Fruit fly (Drosophila melanogaster) whole organism, embryonic: ENCODE results near the gene east.

Experiments used
- Atf6 ChIP-seq: fragments of 200-800 bp; sonication (Bioruptor generic); IDR thresholded peaks from 2 replicates; pipeline ENCODE4 v1.3.6; 2022; ENCODE audit warnings: missing biosample characterization, missing genetic modification characterization
- BEAF-32 ChIP-seq: fragments of 200-800 bp; sonication (Bioruptor generic); optimal IDR thresholded peaks from 3 replicates; lab custom pipeline; 2017; ENCODE audit warnings: missing biosample characterization, missing genetic modification characterization, mild to moderate bottlenecking, moderate library complexity, missing genetic modification reagents
- CG10543 ChIP-seq: fragments of 200-800 bp; sonication (Bioruptor generic); optimal IDR thresholded peaks from 3 replicates; lab custom pipeline; 2017; ENCODE audit warnings: missing biosample characterization, mild to moderate bottlenecking, missing genetic modification characterization, moderate library complexity
- CG11093 ChIP-seq: fragments of 200-800 bp; sonication (Bioruptor generic); IDR thresholded peaks from 3 replicates; pipeline ENCODE4 v1.3.6; 2022; ENCODE audit warnings: missing biosample characterization, missing genetic modification characterization
- CG11560 ChIP-seq: fragments of 200-800 bp; sonication (Bioruptor generic); IDR thresholded peaks from 3 replicates; pipeline ENCODE4 v1.3.6; 2022; ENCODE audit warnings: missing biosample characterization, missing genetic modification characterization
- CG12104 ChIP-seq: fragments of 200-800 bp; sonication (Bioruptor generic); optimal IDR thresholded peaks from 3 replicates; lab custom pipeline; 2016; ENCODE audit warnings: missing biosample characterization, missing genetic modification characterization
- CG12219 ChIP-seq: fragments of 200-800 bp; sonication (Bioruptor generic); optimal IDR thresholded peaks from 3 replicates; lab custom pipeline; 2018; ENCODE audit warnings: missing biosample characterization, mild to moderate bottlenecking, missing genetic modification characterization
- CG13424 ChIP-seq: fragments of 200-800 bp; sonication (Bioruptor generic); optimal IDR thresholded peaks from 2 replicates; lab custom pipeline; 2019; ENCODE audit warnings: missing biosample characterization, mild to moderate bottlenecking, missing genetic modification characterization, moderate library complexity
- CG15011 ChIP-seq: fragments of 200-800 bp; sonication (Bioruptor generic); optimal IDR thresholded peaks from 3 replicates; lab custom pipeline; 2018; ENCODE audit warnings: missing biosample characterization, mild to moderate bottlenecking, missing genetic modification characterization
- CG15514 ChIP-seq: fragments of 200-800 bp; sonication (Bioruptor generic); optimal IDR thresholded peaks from 3 replicates; lab custom pipeline; 2017; ENCODE audit warnings: missing biosample characterization, missing genetic modification characterization, mild to moderate bottlenecking, moderate library complexity, missing genetic modification reagents
- CG1602 ChIP-seq: fragments of 200-800 bp; sonication (Bioruptor generic); optimal IDR thresholded peaks from 3 replicates; lab custom pipeline; 2016; ENCODE audit warnings: missing biosample characterization, missing genetic modification characterization
- CG16813 ChIP-seq: fragments of 200-800 bp; sonication (Bioruptor generic); IDR thresholded peaks from 3 replicates; pipeline ENCODE4 v1.3.6; 2022; ENCODE audit warnings: missing biosample characterization, missing genetic modification characterization; ENCODE audit not compliant: partially characterized antibody
- CG17328 ChIP-seq: fragments of 200-800 bp; sonication (Bioruptor generic); IDR thresholded peaks from 2 replicates; pipeline ENCODE4 v1.3.6; 2022; ENCODE audit warnings: missing biosample characterization, missing genetic modification characterization
- CG1832 ChIP-seq: fragments of 200-800 bp; sonication (Bioruptor generic); optimal IDR thresholded peaks from 2 replicates; lab custom pipeline; 2017; ENCODE audit warnings: missing biosample characterization, mild to moderate bottlenecking, missing genetic modification characterization, inconsistent platforms
- CG2875 ChIP-seq: fragments of 200-800 bp; sonication (Bioruptor generic); optimal IDR thresholded peaks from 2 replicates; lab custom pipeline; 2017; ENCODE audit warnings: missing biosample characterization, mild to moderate bottlenecking, missing genetic modification characterization, missing genetic modification reagents
- CG32772 ChIP-seq: fragments of 200-800 bp; sonication (Bioruptor generic); IDR thresholded peaks from 2 replicates; pipeline ENCODE4 v1.3.6; 2022; ENCODE audit warnings: missing biosample characterization, missing genetic modification characterization
- CG34376 ChIP-seq: fragments of 200-800 bp; sonication (Bioruptor generic); optimal IDR thresholded peaks from 2 replicates; lab custom pipeline; 2018; ENCODE audit warnings: missing biosample characterization, mild to moderate bottlenecking, missing genetic modification characterization
- CG42726 ChIP-seq: fragments of 200-800 bp; sonication (Bioruptor generic); IDR thresholded peaks from 2 replicates; pipeline ENCODE4 v1.3.6; 2022; ENCODE audit warnings: missing biosample characterization, missing genetic modification characterization; ENCODE audit not compliant: partially characterized antibody
- CG4617 ChIP-seq: fragments of 200-800 bp; sonication (Bioruptor generic); optimal IDR thresholded peaks from 3 replicates; lab custom pipeline; 2016; ENCODE audit warnings: missing biosample characterization, missing genetic modification characterization, borderline replicate concordance
- CG7372 ChIP-seq: fragments of 200-800 bp; sonication (Bioruptor generic); IDR thresholded peaks from 2 replicates; pipeline ENCODE4 v1.3.6; 2022; ENCODE audit warnings: missing biosample characterization, missing genetic modification characterization
- CG7839 ChIP-seq: fragments of 200-800 bp; sonication (Bioruptor generic); optimal IDR thresholded peaks from 3 replicates; lab custom pipeline; 2018; ENCODE audit warnings: missing biosample characterization, mild to moderate bottlenecking, missing genetic modification characterization, moderate library complexity
- CG8388 ChIP-seq: fragments of 200-800 bp; sonication (Bioruptor generic); optimal IDR thresholded peaks from 2 replicates; lab custom pipeline; 2019; ENCODE audit warnings: missing biosample characterization, mild to moderate bottlenecking, missing genetic modification characterization, moderate library complexity
- CG8765 ChIP-seq: fragments of 200-800 bp; sonication (Bioruptor generic); IDR thresholded peaks from 2 replicates; pipeline ENCODE4 v1.3.6; 2022; ENCODE audit warnings: missing biosample characterization, missing genetic modification characterization
- Chrac-16 ChIP-seq: fragments of 200-800 bp; sonication (Bioruptor generic); optimal IDR thresholded peaks from 3 replicates; lab custom pipeline; 2016; ENCODE audit warnings: missing biosample characterization, missing genetic modification characterization
- Deaf1 ChIP-seq: fragments of 200-800 bp; optimal IDR thresholded peaks from 3 replicates; lab custom pipeline; 2019; ENCODE audit warnings: missing biosample characterization, mild to moderate bottlenecking, missing genetic modification characterization, moderate library complexity
- Drgx ChIP-seq: fragments of 200-800 bp; sonication (Bioruptor generic); IDR thresholded peaks from 2 replicates; pipeline ENCODE4 v1.3.6; 2022; ENCODE audit warnings: missing biosample characterization, missing genetic modification characterization
- Elba2 ChIP-seq: fragments of 200-800 bp; sonication (Bioruptor generic); optimal IDR thresholded peaks from 3 replicates; lab custom pipeline; 2016; ENCODE audit warnings: missing biosample characterization, missing genetic modification characterization
- HLH54F ChIP-seq: fragments of 200-800 bp; sonication (Bioruptor generic); optimal IDR thresholded peaks from 3 replicates; lab custom pipeline; 2016; ENCODE audit warnings: missing biosample characterization, missing genetic modification characterization
- Hmx ChIP-seq: fragments of 200-800 bp; sonication (Bioruptor generic); optimal IDR thresholded peaks from 2 replicates; lab custom pipeline; 2016; ENCODE audit warnings: missing biosample characterization, missing genetic modification characterization
- Hr51 ChIP-seq, 2 experiments: fragments of 200-800 bp; sonication (Bioruptor generic); optimal IDR thresholded peaks; 2 replicates in 1 of 2; 3 replicates in 1 of 2; lab custom pipeline; 2016 to 2018; ENCODE audit warnings: missing biosample characterization in 2 of 2, missing genetic modification characterization in 2 of 2, mild to moderate bottlenecking in 1 of 2, moderate library complexity in 1 of 2
- Neu2 ChIP-seq: fragments of 200-800 bp; sonication (Bioruptor generic); optimal IDR thresholded peaks from 3 replicates; lab custom pipeline; 2016; ENCODE audit warnings: missing biosample characterization, missing genetic modification characterization, borderline replicate concordance
- Scr ChIP-seq: fragments of 200-800 bp; sonication (Bioruptor generic); IDR thresholded peaks from 2 replicates; pipeline ENCODE4 v1.3.6; 2022; ENCODE audit warnings: missing biosample characterization, missing genetic modification characterization; ENCODE audit not compliant: partially characterized antibody
- cg ChIP-seq: fragments of 200-800 bp; sonication (Bioruptor generic); optimal IDR thresholded peaks from 3 replicates; lab custom pipeline; 2019; ENCODE audit warnings: missing biosample characterization, mild to moderate bottlenecking, missing genetic modification characterization, moderate library complexity
- dati ChIP-seq: fragments of 200-800 bp; sonication (Bioruptor generic); IDR thresholded peaks from 2 replicates; pipeline ENCODE4 v1.3.6; 2022; ENCODE audit warnings: missing biosample characterization, missing genetic modification characterization
- dmrt99B ChIP-seq: fragments of 200-800 bp; sonication (Bioruptor generic); optimal IDR thresholded peaks from 2 replicates; lab custom pipeline; 2018; ENCODE audit warnings: missing biosample characterization, mild to moderate bottlenecking, missing genetic modification characterization, moderate library complexity
- ftz-f1 ChIP-seq: fragments of 200-800 bp; sonication (Bioruptor generic); optimal IDR thresholded peaks from 2 replicates; lab custom pipeline; 2016; ENCODE audit warnings: missing biosample characterization, missing genetic modification characterization
- jumu ChIP-seq: fragments of 200-800 bp; sonication (Bioruptor generic); optimal IDR thresholded peaks from 3 replicates; lab custom pipeline; 2016; ENCODE audit warnings: missing biosample characterization, missing genetic modification characterization
- lilli ChIP-seq: fragments of 200-800 bp; sonication (Bioruptor generic); optimal IDR thresholded peaks from 3 replicates; lab custom pipeline; 2016; ENCODE audit warnings: missing biosample characterization, missing genetic modification characterization
- lov ChIP-seq, 2 experiments: fragments of 200-800 bp in 1 of 2; fragments of >200 bp in 1 of 2; sonication (Bioruptor generic) in 1 of 2; IDR thresholded peaks in 1 of 2; optimal IDR thresholded peaks in 1 of 2; 2 replicates in 1 of 2; 3 replicates in 1 of 2; pipeline versions ENCODE4 v1.3.6 to Lab custom; 2017 to 2022; ENCODE audit warnings: missing biosample characterization in 1 of 2, missing genetic modification characterization in 1 of 2
- mirr ChIP-seq: fragments of 200-800 bp; sonication (Bioruptor generic); optimal IDR thresholded peaks from 3 replicates; lab custom pipeline; 2018; ENCODE audit warnings: missing biosample characterization, mild to moderate bottlenecking, missing genetic modification characterization
- row ChIP-seq: fragments of 200-800 bp; sonication (Bioruptor generic); IDR thresholded peaks from 3 replicates; pipeline ENCODE4 v1.3.6; 2022; ENCODE audit warnings: missing biosample characterization, missing genetic modification characterization
- scrt ChIP-seq: fragments of 200-800 bp; sonication (Bioruptor generic); optimal IDR thresholded peaks from 2 replicates; lab custom pipeline; 2018; ENCODE audit warnings: missing biosample characterization, mild to moderate bottlenecking, missing genetic modification characterization, moderate library complexity
- sim ChIP-seq: fragments of 200-800 bp; sonication (Bioruptor generic); IDR thresholded peaks from 2 replicates; pipeline ENCODE4 v1.3.6; 2022; ENCODE audit warnings: missing biosample characterization, missing genetic modification characterization
- trh ChIP-seq: fragments of 200-800 bp; sonication (Bioruptor generic); optimal IDR thresholded peaks from 2 replicates; lab custom pipeline; 2016; ENCODE audit warnings: missing biosample characterization, missing genetic modification characterization
- usp ChIP-seq: fragments of >200 bp; optimal IDR thresholded peaks from 2 replicates; lab custom pipeline; 2017; ENCODE audit warnings: missing biosample characterization, missing genetic modification characterization
- vfl ChIP-seq: fragments of 200-800 bp; sonication (Bioruptor generic); optimal IDR thresholded peaks from 2 replicates; lab custom pipeline; 2016; ENCODE audit warnings: missing biosample characterization, missing genetic modification characterization
- wek ChIP-seq: fragments of 200-800 bp; sonication (Bioruptor generic); optimal IDR thresholded peaks from 3 replicates; lab custom pipeline; 2018; ENCODE audit warnings: missing biosample characterization, mild to moderate bottlenecking, missing genetic modification characterization, moderate library complexity

east gene

DNA sequence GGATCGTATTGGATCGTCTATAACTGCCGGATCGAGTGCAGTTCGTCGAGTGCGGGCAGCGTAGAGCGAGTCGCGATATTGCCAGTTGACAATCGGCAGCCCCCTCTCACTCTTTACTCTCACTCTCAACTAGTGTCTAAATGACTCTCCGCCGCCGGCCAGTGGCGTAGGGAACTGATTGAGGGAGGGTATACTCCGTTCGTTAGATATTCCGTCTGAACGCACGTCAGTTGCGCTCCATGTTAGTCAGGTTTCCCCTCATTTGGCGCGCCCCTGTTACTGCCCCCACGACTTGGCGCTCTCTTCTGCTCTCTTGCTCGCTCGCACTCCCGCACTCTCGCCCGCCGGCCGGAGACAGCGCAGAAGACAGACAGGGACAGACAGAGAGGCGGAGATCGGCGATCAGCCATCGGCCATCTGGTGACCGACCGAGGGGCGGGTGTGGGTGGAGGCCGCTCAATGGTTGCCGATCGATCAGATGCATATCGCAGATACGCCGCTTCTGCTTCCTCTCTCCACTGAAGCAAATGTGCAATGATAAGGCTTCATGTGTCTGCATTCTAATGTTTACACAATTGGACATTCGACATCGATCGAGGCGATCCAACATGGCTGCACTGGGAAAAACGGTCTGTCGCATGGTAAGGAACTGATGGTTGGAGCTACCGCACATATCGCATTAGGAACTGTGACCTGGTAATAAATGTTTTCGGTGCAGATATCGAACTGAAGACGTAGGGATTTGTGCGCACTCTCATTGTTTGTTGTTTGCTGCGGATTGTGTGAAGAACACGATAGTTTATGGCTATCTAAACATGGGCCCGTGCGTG lies 39.6 kb downstream of the east start, which contains the start of gene moody (continued):
- peak; percentile 98 for TF ChIP-seq CG12219 (GFP tag; lab: Kevin White, UChicago)
- peak; percentile 97 for TF ChIP-seq CG4617 (GFP tag; lab: Kevin White, UChicago)
- peak; percentile 93 for TF ChIP-seq CG2875 (GFP tag; lab: Kevin White, UChicago)
- peak; percentile 95 for TF ChIP-seq CG15514
- peak; percentile 95 for TF ChIP-seq CG8765 (GFP tag; lab: Robert Waterston, UW)
- TF ChIP-seq lov (optimal IDR thresholded peaks at IDR 0.05; lab: Kevin White, UChicago): no peak
- peak; percentile 98 for TF ChIP-seq lov (GFP tag; IDR thresholded peaks at IDR 0.05; lab: Robert Waterston, UW)
- peak; percentile 86 for TF ChIP-seq Deaf1 (tag; lab: Kevin White, UChicago)
- TF ChIP-seq CG1832 (GFP tag; lab: Kevin White, UChicago): peak; percentile 92
- TF ChIP-seq usp (GFP tag; lab: Kevin White, UChicago): no peak
- no peak for TF ChIP-seq Elba2 (GFP tag; lab: Kevin White, UChicago)
- TF ChIP-seq CG11093 (GFP tag; lab: Robert Waterston, UW): peak; percentile 97
- TF ChIP-seq CG10543 (GFP tag; lab: Kevin White, UChicago): peak; percentile 99
- TF ChIP-seq scrt: peak; percentile 94
- peak; percentile 78 for TF ChIP-seq trh (GFP tag; lab: Kevin White, UChicago)
- TF ChIP-seq ftz-f1 (GFP tag; lab: Kevin White, UChicago): peak; percentile 95
- TF ChIP-seq vfl (GFP tag; lab: Kevin White, UChicago): peak; percentile 97
- peak; percentile 95 for TF ChIP-seq sim (GFP tag; lab: Robert Waterston, UW)
- peak; percentile 86 for TF ChIP-seq CG8388 (GFP tag; lab: Kevin White, UChicago)
- TF ChIP-seq HLH54F (GFP tag; lab: Kevin White, UChicago): peak; percentile 98
- peak; percentile 98 for TF ChIP-seq jumu (GFP tag; lab: Kevin White, UChicago)
- peak; percentile 98 for TF ChIP-seq Atf6 (GFP tag; lab: Robert Waterston, UW)
- TF ChIP-seq dati (GFP tag; lab: Robert Waterston, UW): peak; percentile 97
- no peak for TF ChIP-seq CG42726 (GFP tag; lab: Robert Waterston, UW)
- TF ChIP-seq Scr (GFP tag; lab: Robert Waterston, UW): 0 out of 2 replicates have a peak, but pooled peaks have one; percentile 26
- peak; percentile 35 for TF ChIP-seq cg (GFP tag; lab: Kevin White, UChicago)
- TF ChIP-seq CG34376 (GFP tag; lab: Kevin White, UChicago): peak; percentile 99
- TF ChIP-seq CG7839 (tag; lab: Kevin White, UChicago): peak; percentile 96
- peak; percentile 98 for TF ChIP-seq CG32772 (GFP tag; lab: Robert Waterston, UW)
- peak; percentile 90 for TF ChIP-seq CG15011 (GFP tag; lab: Kevin White, UChicago)
- peak; percentile 93 for TF ChIP-seq CG1602 (GFP tag; lab: Kevin White, UChicago)
- peak; percentile 87 for TF ChIP-seq Hmx (GFP tag; lab: Kevin White, UChicago)
- TF ChIP-seq row (GFP tag; lab: Robert Waterston, UW): peak; percentile 100
- peak; percentile 90 for TF ChIP-seq CG11560 (tag; lab: Robert Waterston, UW)
- TF ChIP-seq, all 482 proteins: peak for 448

DNA sequence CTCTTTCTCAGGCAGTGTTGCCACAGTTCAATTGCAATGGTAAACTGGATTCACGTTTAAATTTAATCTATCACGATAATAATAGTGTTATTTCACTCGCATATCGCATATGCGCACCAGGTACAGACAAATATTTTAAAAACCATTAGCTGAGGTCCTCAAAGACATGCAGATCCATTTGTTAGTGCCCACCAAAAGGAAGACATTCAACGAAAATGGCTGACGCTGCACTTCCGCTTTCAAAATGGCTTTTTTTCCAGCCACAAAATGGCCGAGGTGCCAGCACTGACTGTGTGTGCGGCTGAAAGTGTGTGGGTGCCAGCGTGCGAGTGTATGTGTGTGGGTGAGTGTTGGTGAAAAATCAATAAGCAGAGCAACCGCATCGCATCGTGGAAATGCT lies 50.5 kb downstream of the east start:
- TF ChIP-seq Drgx (GFP tag; lab: Robert Waterston, UW) (peak; percentile 8; the same call in 1 of the 2 replicates), wek (GFP tag; lab: Kevin White, UChicago) (peak; percentile 50), Neu2 (GFP tag; lab: Kevin White, UChicago) (no peak), Chrac-16 (GFP tag; lab: Kevin White, UChicago) (no peak), mirr (GFP tag; lab: Kevin White, UChicago) (peak; percentile 2), BEAF-32 (GFP tag; lab: Kevin White, UChicago) (no peak), CG16813 (GFP tag; lab: Robert Waterston, UW) (no peak), CG7372 (GFP tag; lab: Robert Waterston, UW) (0 out of 2 replicates have a peak, but pooled peaks have one; percentile 31), lilli (GFP tag; lab: Kevin White, UChicago) (peak; percentile 14), dmrt99B (peak; percentile 62), CG12104 (GFP tag; lab: Kevin White, UChicago) (peak; percentile 47), Hr51 (GFP tag; optimal IDR thresholded peaks at IDR 0.05; lab: Kevin White, UChicago) (peak in 1 of 2 experiments; percentile 36), CG17328 (GFP tag; lab: Robert Waterston, UW) (0 out of 2 replicates have a peak, but pooled peaks have one; percentile 15), CG13424 (peak; percentile 61), CG42726 (GFP tag; lab: Robert Waterston, UW) (no peak)
